Worm (Caenorhabditis elegans) whole organism, midembryonic: Measurements from ENCODE around the gene lin-40.

ENCODE experiments used
- T22C8.4 ChIP-seq: fragments of 200-800 bp; sonication (Bioruptor generic); IDR thresholded peaks from 2 replicates; pipeline ENCODE4 v1.3.6; 2022; ENCODE audit warnings: missing genetic modification characterization, missing compliant biosample characterization
- cog-1 ChIP-seq: sonication (generic microtip); optimal IDR thresholded peaks from 2 replicates; lab custom pipeline; 2016; ENCODE audit warnings: missing genetic modification characterization, missing compliant biosample characterization
- flt-1 ChIP-seq: fragments of 200-800 bp; sonication (Bioruptor generic); IDR thresholded peaks from 2 replicates; pipeline ENCODE4 v1.3.6; 2022; ENCODE audit warnings: missing genetic modification characterization, missing compliant biosample characterization
- klf-2 ChIP-seq: fragments of 200-800 bp; sonication (Bioruptor generic); conservative IDR thresholded peaks from 2 replicates; pipeline ENCODE4 v1.3.6; 2022; ENCODE audit warnings: missing genetic modification reagents, missing genetic modification characterization, missing compliant biosample characterization
- med-1 ChIP-seq: sonication (generic microtip); optimal IDR thresholded peaks from 2 replicates; lab custom pipeline; 2017; ENCODE audit warnings: missing genetic modification characterization, mild to moderate bottlenecking, missing compliant biosample characterization, antibody characterized with exemption, missing genetic modification reagents; ENCODE audit not compliant: insufficient read depth
- ref-1 ChIP-seq: fragments of 200-800 bp; sonication (Bioruptor generic); conservative IDR thresholded peaks from 2 replicates; pipeline ENCODE4 v1.3.6; 2022; ENCODE audit warnings: missing genetic modification reagents, missing genetic modification characterization, missing compliant biosample characterization
- tab-1 ChIP-seq: fragments of 200-800 bp; sonication (Bioruptor generic); IDR thresholded peaks from 2 replicates; pipeline ENCODE4 v1.3.6; 2022; ENCODE audit warnings: missing genetic modification characterization, missing compliant biosample characterization
- ztf-23 ChIP-seq: fragments of 200-800 bp; sonication (Bioruptor generic); IDR thresholded peaks from 2 replicates; pipeline ENCODE4 v1.3.6; 2022; ENCODE audit warnings: missing genetic modification reagents, missing genetic modification characterization, missing compliant biosample characterization
- ztf-29 ChIP-seq: fragments of 200-800 bp; sonication (Bioruptor generic); IDR thresholded peaks from 2 replicates; pipeline ENCODE4 v1.3.6; 2022; ENCODE audit warnings: missing genetic modification reagents, missing genetic modification characterization, missing compliant biosample characterization

- no peak for TF ChIP-seq cog-1
- TF ChIP-seq ref-1 (GFP tag; lab: Robert Waterston, UW), result no peak
- no peak for TF ChIP-seq med-1 (GFP tag; lab: Kevin White, UChicago)
- no peak for TF ChIP-seq tab-1 (GFP tag; lab: Robert Waterston, UW)
- TF ChIP-seq ztf-29 (GFP tag; lab: Robert Waterston, UW), result no peak
- TF ChIP-seq ztf-23, result no peak
- no peak for TF ChIP-seq flt-1 (GFP tag; lab: Robert Waterston, UW)
- no peak for TF ChIP-seq T22C8.4
- no peak for TF ChIP-seq klf-2 (GFP tag; lab: Robert Waterston, UW)
These were observed 22.2 kb upstream of the lin-40 start, which contains the start of gene W08A12.3 for ce11 chrV:3682553-3682952.
